Fruit fly (Drosophila melanogaster) whole organism, adult: Measurements from ENCODE around the gene bark.

Experiments
- CG11617 ChIP-seq: fragments of 200-800 bp; sonication (Bioruptor generic); optimal IDR thresholded peaks from 2 replicates; lab custom pipeline; 2017; ENCODE audit warnings: mild to moderate bottlenecking, missing biosample characterization, missing genetic modification reagents, missing genetic modification characterization
- CG12768 ChIP-seq: fragments of 200-800 bp; sonication (Bioruptor generic); optimal IDR thresholded peaks from 2 replicates; lab custom pipeline; 2017; ENCODE audit warnings: missing biosample characterization, missing genetic modification characterization, mild to moderate bottlenecking, moderate library complexity, missing genetic modification reagents
- CG1620 ChIP-seq: fragments of 200-800 bp; sonication (Bioruptor generic); optimal IDR thresholded peaks from 2 replicates; lab custom pipeline; 2016; ENCODE audit warnings: missing biosample characterization, missing genetic modification characterization
- CG5204 ChIP-seq: fragments of 200-800 bp; sonication (Bioruptor generic); optimal IDR thresholded peaks from 2 replicates; lab custom pipeline; 2016; ENCODE audit warnings: missing biosample characterization, missing genetic modification characterization
- Crg-1 ChIP-seq: fragments of 200-800 bp; sonication (Bioruptor generic); optimal IDR thresholded peaks from 2 replicates; lab custom pipeline; 2016; ENCODE audit warnings: missing biosample characterization, missing genetic modification characterization
- Hr96 ChIP-seq: fragments of 200-800 bp; sonication (Bioruptor generic); optimal IDR thresholded peaks from 2 replicates; lab custom pipeline; 2016; ENCODE audit warnings: missing biosample characterization, missing genetic modification characterization
- cnc ChIP-seq, 2 experiments: fragments of >200 bp; optimal IDR thresholded peaks; 2 replicates each; lab custom pipeline; 2017
- kay ChIP-seq: fragments of 200-800 bp; sonication (Bioruptor generic); peaks from one replicate; lab custom pipeline; 2016; ENCODE audit warnings: missing biosample characterization, missing genetic modification characterization, borderline replicate concordance
- ovo ChIP-seq: fragments of 200-800 bp; sonication (Bioruptor generic); optimal IDR thresholded peaks from 2 replicates; lab custom pipeline; 2016; ENCODE audit warnings: missing biosample characterization, missing genetic modification characterization

- no peak for TF ChIP-seq kay
- TF ChIP-seq cnc (optimal IDR thresholded peaks at IDR 0.05; lab: Kevin White, UChicago), result no peak
- TF ChIP-seq CG1620 (GFP tag; lab: Kevin White, UChicago), result no peak
- TF ChIP-seq Crg-1, result no peak
- no peak for TF ChIP-seq ovo (GFP tag; lab: Kevin White, UChicago)
- no peak for TF ChIP-seq Hr96 (GFP tag; lab: Kevin White, UChicago)
- TF ChIP-seq CG11617, result no peak
- TF ChIP-seq CG12768 (GFP tag; lab: Kevin White, UChicago), result no peak
- TF ChIP-seq CG5204 (GFP tag; lab: Kevin White, UChicago), result peak; percentile 22
Observed at dm6 chr2L:3754835-3755547, 32.0 kb upstream of the bark start.
